Worm (Caenorhabditis elegans) whole organism, early embryonic: ENCODE measurements around the gene F57H12.5.

ENCODE experiments used
- B0310.2 ChIP-seq: sonication (generic microtip); optimal IDR thresholded peaks from 2 replicates; lab custom pipeline; 2016; ENCODE audit warnings: mild to moderate bottlenecking, missing genetic modification characterization, missing compliant biosample characterization
- F13C5.2 ChIP-seq: sonication (generic microtip); optimal IDR thresholded peaks from 2 replicates; lab custom pipeline; 2017; ENCODE audit warnings: mild to moderate bottlenecking, missing genetic modification characterization, inconsistent platforms, missing compliant biosample characterization
- aly-1 ChIP-seq: sonication (generic microtip); optimal IDR thresholded peaks from 2 replicates; lab custom pipeline; 2016; ENCODE audit warnings: missing genetic modification characterization, missing compliant biosample characterization
- ama-1 ChIP-seq: fragments of 150-350 bp; optimal IDR thresholded peaks from 2 replicates; lab custom pipeline; 2014
- ceh-13 ChIP-seq: fragments of 200-800 bp; sonication (Bioruptor generic); optimal IDR thresholded peaks from 2 replicates; lab custom pipeline; 2018; ENCODE audit warnings: mild to moderate bottlenecking, missing genetic modification characterization, missing compliant biosample characterization
- ceh-36 ChIP-seq: sonication (generic microtip); optimal IDR thresholded peaks from 2 replicates; lab custom pipeline; 2016; ENCODE audit warnings: missing genetic modification characterization, inconsistent platforms, missing compliant biosample characterization
- ets-7 ChIP-seq: sonication (generic microtip); optimal IDR thresholded peaks from 2 replicates; lab custom pipeline; 2016; ENCODE audit warnings: missing genotype, missing genetic modification characterization, missing compliant biosample characterization
- flt-1 ChIP-seq: fragments of 200-800 bp; sonication (Bioruptor generic); IDR thresholded peaks from 2 replicates; pipeline ENCODE4 v1.3.6; 2022; ENCODE audit warnings: missing genetic modification characterization, missing compliant biosample characterization
- hmbx-1 ChIP-seq: sonication (generic microtip); optimal IDR thresholded peaks from 2 replicates; lab custom pipeline; 2016; ENCODE audit warnings: mild to moderate bottlenecking, missing genetic modification characterization, missing compliant biosample characterization
- hmg-4 ChIP-seq: fragments of 200-800 bp; sonication (Bioruptor generic); optimal IDR thresholded peaks from 2 replicates; lab custom pipeline; 2018; ENCODE audit warnings: mild to moderate bottlenecking, missing genetic modification characterization, missing compliant biosample characterization
- hnd-1 ChIP-seq: sonication (generic microtip); optimal IDR thresholded peaks from 2 replicates; lab custom pipeline; 2016; ENCODE audit warnings: missing genetic modification characterization, missing compliant biosample characterization
- pes-1 ChIP-seq: fragments of 200-800 bp; sonication (Bioruptor generic); IDR thresholded peaks from 2 replicates; pipeline ENCODE4 v1.3.6; 2022; ENCODE audit warnings: missing genetic modification reagents, missing genetic modification characterization, missing compliant biosample characterization
- scrt-1 ChIP-seq: fragments of 200-800 bp; sonication (Bioruptor generic); IDR thresholded peaks from 2 replicates; pipeline ENCODE4 v1.3.6; 2022; ENCODE audit warnings: missing genetic modification characterization, missing compliant biosample characterization
- sea-1 ChIP-seq: fragments of 200-800 bp; sonication (Bioruptor generic); conservative IDR thresholded peaks from 2 replicates; pipeline ENCODE4 v1.3.6; 2022; ENCODE audit warnings: missing genetic modification characterization, missing compliant biosample characterization
- tbx-11 ChIP-seq: fragments of 200-800 bp; sonication (Bioruptor generic); IDR thresholded peaks from 2 replicates; pipeline ENCODE4 v1.3.6; 2022; ENCODE audit warnings: missing genetic modification characterization, missing compliant biosample characterization
- tbx-37 ChIP-seq: fragments of 200-800 bp; sonication (Bioruptor generic); conservative IDR thresholded peaks from 2 replicates; pipeline ENCODE4 v1.3.6; 2022; ENCODE audit warnings: missing genetic modification reagents, missing genetic modification characterization, missing compliant biosample characterization
- tra-4 ChIP-seq: sonication (generic microtip); optimal IDR thresholded peaks from 2 replicates; lab custom pipeline; 2017; ENCODE audit warnings: missing genetic modification characterization, missing compliant biosample characterization

F57H12.5 gene

ce11 chrIV:7956643-7957317 lies 10.3 kb upstream of the F57H12.5 start, which contains the start of gene csr-1:
Gene csr-1 (plus strand): TSS chrIV:7957267.
- TF ChIP-seq B0310.2 (tag; lab: Kevin White, UChicago) (no peak), ceh-13 (GFP tag; lab: Kevin White, UChicago) (no peak), scrt-1 (GFP tag; lab: Robert Waterston, UW) (no peak), F13C5.2 (no peak), tbx-37 (GFP tag; lab: Robert Waterston, UW) (no peak), pes-1 (GFP tag; lab: Robert Waterston, UW) (no peak), tra-4 (no peak), tbx-11 (GFP tag; lab: Robert Waterston, UW) (no peak), aly-1 (tag; lab: Kevin White, UChicago) (no peak), hmbx-1 (tag; lab: Kevin White, UChicago) (no peak), hnd-1 (tag; lab: Kevin White, UChicago) (no peak), sea-1 (GFP tag; lab: Robert Waterston, UW) (no peak), ets-7 (tag; lab: Kevin White, UChicago) (no peak)

DNA sequence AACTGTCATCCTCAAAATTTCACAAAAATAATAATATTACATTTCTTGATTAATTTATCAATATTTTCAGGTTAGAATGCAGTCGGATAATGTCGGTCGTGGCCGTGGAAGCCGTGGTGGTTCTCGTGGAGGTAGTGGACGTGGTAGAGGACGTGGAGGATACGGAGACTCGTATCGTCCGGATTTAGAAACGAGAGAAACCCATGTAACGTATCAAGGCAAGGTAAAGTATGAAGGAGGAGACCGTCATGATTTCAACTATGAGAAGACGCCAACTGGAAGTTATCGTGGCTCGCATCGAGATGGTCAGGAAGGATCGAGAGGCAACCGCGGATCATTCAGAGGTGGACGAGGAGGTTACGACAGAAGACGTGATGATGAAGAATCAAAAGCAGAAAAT lies 9.6 kb upstream of the F57H12.5 start, which contains the start of gene frpr-10:
frpr-10 (plus strand) TSS at position 301 of the 400 bp plus-strand sequence.
- TF ChIP-seq hmbx-1 (tag; lab: Kevin White, UChicago) (no peak), tra-4 (no peak), ama-1 (lab: Kevin White, UChicago) (no peak), ceh-13 (GFP tag; lab: Kevin White, UChicago) (no peak), B0310.2 (tag; lab: Kevin White, UChicago) (no peak), pes-1 (GFP tag; lab: Robert Waterston, UW) (no peak), hmg-4 (GFP tag; lab: Kevin White, UChicago) (no peak)

DNA sequence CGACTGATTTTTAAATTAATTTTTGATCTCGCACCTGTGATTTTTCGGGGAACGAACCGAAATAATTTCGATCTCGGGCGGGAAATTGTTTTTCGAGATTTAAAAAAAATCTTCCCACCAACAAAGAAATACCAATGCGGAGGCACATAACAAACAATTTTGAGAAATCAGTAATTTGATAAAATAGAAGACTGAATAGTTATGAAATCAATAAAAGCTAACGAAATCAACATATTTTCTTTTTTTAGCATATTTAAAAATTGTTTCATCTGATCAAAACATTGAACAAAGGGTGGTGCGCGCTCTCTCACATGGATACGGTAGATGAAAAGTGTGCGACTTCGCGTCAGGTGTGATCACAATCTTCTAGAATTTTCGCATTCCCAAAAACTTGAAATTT lies 9.0 kb upstream of the F57H12.5 start:
- no peak for TF ChIP-seq ama-1 (lab: Kevin White, UChicago)
- TF ChIP-seq pes-1 (GFP tag; lab: Robert Waterston, UW): no peak
- no peak for TF ChIP-seq tra-4
- TF ChIP-seq hmg-4 (GFP tag; lab: Kevin White, UChicago): no peak
- no peak for TF ChIP-seq sea-1 (GFP tag; lab: Robert Waterston, UW)
- no peak for TF ChIP-seq tbx-11 (GFP tag; lab: Robert Waterston, UW)
- no peak for TF ChIP-seq hnd-1 (tag; lab: Kevin White, UChicago)

ce11 chrIV:7961889-7962342 lies 5.2 kb upstream of the F57H12.5 start:
- no peak for TF ChIP-seq B0310.2 (tag; lab: Kevin White, UChicago)
- no peak for TF ChIP-seq tra-4
- TF ChIP-seq ceh-13 (GFP tag; lab: Kevin White, UChicago): no peak
- no peak for TF ChIP-seq hmbx-1 (tag; lab: Kevin White, UChicago)
- TF ChIP-seq aly-1 (tag; lab: Kevin White, UChicago): no peak
- no peak for TF ChIP-seq scrt-1 (GFP tag; lab: Robert Waterston, UW)
- no peak for TF ChIP-seq ceh-36 (tag; lab: Kevin White, UChicago)

DNA sequence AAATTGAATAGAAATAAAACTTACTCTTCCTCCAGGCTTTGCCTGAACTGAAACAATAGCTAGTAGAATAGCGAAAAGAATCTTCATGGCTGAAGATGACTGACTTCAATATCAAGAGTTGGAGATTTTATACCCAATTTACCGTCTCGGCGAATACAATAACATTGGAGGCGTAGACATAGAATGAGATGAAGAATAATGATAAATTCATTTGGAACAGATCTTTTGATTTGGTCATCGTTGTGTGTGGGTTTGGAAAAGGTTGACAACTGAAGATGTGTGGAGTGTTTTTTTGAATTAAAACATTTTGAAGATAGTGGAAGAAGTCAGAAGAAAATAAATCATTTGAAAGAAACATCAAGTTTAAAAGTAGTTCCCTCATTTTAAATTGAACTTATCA lies 9.1 kb downstream of the F57H12.5 start, which contains the start of gene F57H12.6:
F57H12.6 (minus strand) TSS at position 101 of the 400 bp plus-strand sequence.
- TF ChIP-seq tbx-37 (GFP tag; lab: Robert Waterston, UW): no peak
- no peak for TF ChIP-seq sea-1 (GFP tag; lab: Robert Waterston, UW)
- TF ChIP-seq tbx-11 (GFP tag; lab: Robert Waterston, UW): no peak
- no peak for TF ChIP-seq tra-4
- no peak for TF ChIP-seq hnd-1 (tag; lab: Kevin White, UChicago)
- no peak for TF ChIP-seq aly-1 (tag; lab: Kevin White, UChicago)
- TF ChIP-seq B0310.2 (tag; lab: Kevin White, UChicago): no peak
- no peak for TF ChIP-seq hmg-4 (GFP tag; lab: Kevin White, UChicago)
- no peak for TF ChIP-seq pes-1 (GFP tag; lab: Robert Waterston, UW)
- TF ChIP-seq scrt-1 (GFP tag; lab: Robert Waterston, UW): no peak
- no peak for TF ChIP-seq ets-7 (tag; lab: Kevin White, UChicago)
- no peak for TF ChIP-seq F13C5.2
- TF ChIP-seq ama-1 (lab: Kevin White, UChicago): no peak
- TF ChIP-seq flt-1: no peak
- no peak for TF ChIP-seq hmbx-1 (tag; lab: Kevin White, UChicago)
- no peak for TF ChIP-seq ceh-13 (GFP tag; lab: Kevin White, UChicago)
- no peak for TF ChIP-seq ceh-36 (tag; lab: Kevin White, UChicago)

DNA sequence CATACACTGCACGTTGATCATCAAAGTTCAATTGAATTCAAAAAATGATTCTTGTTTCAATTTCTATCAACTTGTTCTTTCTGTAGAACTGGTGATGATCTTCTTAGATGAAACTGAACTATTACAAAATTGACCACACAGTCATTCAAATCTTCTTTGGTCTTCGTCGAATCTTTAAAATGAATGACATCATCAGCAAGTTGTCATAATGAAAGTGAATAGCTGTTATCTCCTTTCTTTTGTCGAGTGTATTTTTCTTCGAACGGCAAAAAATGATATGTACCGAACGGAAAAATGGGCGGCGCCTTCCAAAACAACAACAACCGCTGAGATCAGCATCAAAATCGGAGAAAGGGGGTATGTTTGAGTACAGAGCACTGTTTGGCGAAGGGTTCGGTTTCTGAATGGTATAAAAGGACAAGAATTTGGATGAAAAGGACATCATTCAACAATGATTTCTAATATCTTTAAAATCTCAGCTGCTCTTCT lies 10.4 kb downstream of the F57H12.5 start, which contains the start of gene ora-1:
ora-1 (plus strand) TSS at position 439 of the 489 bp plus-strand sequence.
- TF ChIP-seq aly-1 (tag; lab: Kevin White, UChicago) (no peak), pes-1 (GFP tag; lab: Robert Waterston, UW) (no peak), tbx-37 (GFP tag; lab: Robert Waterston, UW) (no peak), hmbx-1 (tag; lab: Kevin White, UChicago) (no peak), flt-1 (no peak), scrt-1 (GFP tag; lab: Robert Waterston, UW) (no peak), sea-1 (GFP tag; lab: Robert Waterston, UW) (no peak), ets-7 (tag; lab: Kevin White, UChicago) (no peak)

DNA sequence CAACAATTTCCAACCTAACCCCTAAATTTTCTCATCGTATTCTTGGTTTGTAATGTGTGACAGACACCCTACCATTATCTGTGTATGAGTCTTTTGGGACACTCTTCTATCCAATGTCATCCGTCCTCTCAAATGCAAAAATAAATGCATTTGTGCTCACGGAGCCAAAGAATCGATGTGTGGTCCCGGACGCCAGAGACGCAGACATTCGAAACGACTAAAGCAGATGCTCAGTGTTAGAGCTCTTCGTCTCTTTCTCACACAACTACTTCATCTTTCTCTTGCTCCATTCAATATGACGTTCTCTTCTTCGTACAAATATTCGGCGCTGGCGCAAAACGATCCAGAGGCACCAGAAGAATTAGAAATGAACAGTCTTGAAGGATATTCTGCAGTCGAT lies 12.5 kb downstream of the F57H12.5 start, which contains the start of gene unc-24:
unc-24 (plus strand) TSS at position 283 of the 400 bp plus-strand sequence.
- TF ChIP-seq ceh-13 (GFP tag; lab: Kevin White, UChicago): no peak
- no peak for TF ChIP-seq tra-4
- TF ChIP-seq hmg-4 (GFP tag; lab: Kevin White, UChicago): no peak
- TF ChIP-seq pes-1 (GFP tag; lab: Robert Waterston, UW): no peak
- TF ChIP-seq aly-1 (tag; lab: Kevin White, UChicago): no peak
- no peak for TF ChIP-seq scrt-1 (GFP tag; lab: Robert Waterston, UW)
- TF ChIP-seq hmbx-1 (tag; lab: Kevin White, UChicago): no peak
- TF ChIP-seq F13C5.2: no peak
- TF ChIP-seq hnd-1 (tag; lab: Kevin White, UChicago): no peak
- TF ChIP-seq flt-1: no peak
